Fruit fly (Drosophila melanogaster): ENCODE measurements around the gene CG10096.

CG10096 gene

dm6 chr3R:12401672-12402296 lies 6.0 kb upstream of the CG10096 start, which contains the start of gene DNAlig3 (continued):
- no peak for TF ChIP-seq CG7357 (GFP tag; IDR thresholded peaks at IDR 0.05)
- no peak for TF ChIP-seq btn (GFP tag; optimal IDR thresholded peaks at IDR 0.05)
- no peak for TF ChIP-seq Nf-YB (GFP tag; optimal IDR thresholded peaks at IDR 0.05)
- TF ChIP-seq zen (tag; optimal IDR thresholded peaks at IDR 0.05) = peak; percentile 17
- no peak for TF ChIP-seq ewg (GFP tag; optimal IDR thresholded peaks at IDR 0.05)
- no peak for TF ChIP-seq NK7.1 (GFP tag; optimal IDR thresholded peaks at IDR 0.05)
- no peak for TF ChIP-seq Meics (GFP tag; optimal IDR thresholded peaks at IDR 0.05)
- TF ChIP-seq CG16863 (GFP tag; optimal IDR thresholded peaks at IDR 0.05) = no peak
- TF ChIP-seq oc (tag; optimal IDR thresholded peaks at IDR 0.05) = no peak
- TF ChIP-seq ap (GFP tag; IDR thresholded peaks at IDR 0.05) = no peak
- TF ChIP-seq CG1603 (tag; optimal IDR thresholded peaks at IDR 0.05) = peak; percentile 64
- no peak for TF ChIP-seq Dfd (GFP tag; optimal IDR thresholded peaks at IDR 0.05)
- TF ChIP-seq CG6813 (GFP tag; optimal IDR thresholded peaks at IDR 0.05) = no peak
- TF ChIP-seq CG15696 (tag; optimal IDR thresholded peaks at IDR 0.05) = no peak
- TF ChIP-seq corto (GFP tag; optimal IDR thresholded peaks at IDR 0.05) = no peak
- no peak for TF ChIP-seq CG12236 (GFP tag; optimal IDR thresholded peaks at IDR 0.05)
- no peak for TF ChIP-seq phol (tag; optimal IDR thresholded peaks at IDR 0.05)
- TF ChIP-seq Dip3 (GFP tag; optimal IDR thresholded peaks at IDR 0.05) = no peak
- TF ChIP-seq CG15073 (GFP tag; optimal IDR thresholded peaks at IDR 0.05) = no peak
- no peak for TF ChIP-seq ato (GFP tag; IDR thresholded peaks at IDR 0.05; ENCODE audit: partially characterized antibody)
- TF ChIP-seq mam (GFP tag; optimal IDR thresholded peaks at IDR 0.05) = no peak
- TF ChIP-seq HLH54F (GFP tag; optimal IDR thresholded peaks at IDR 0.05) = no peak
- peak; percentile 27 for TF ChIP-seq gfzf (GFP tag; optimal IDR thresholded peaks at IDR 0.05)
- TF ChIP-seq tgo (GFP tag; IDR thresholded peaks at IDR 0.05) = no peak
- TF ChIP-seq unc-4 (GFP tag; IDR thresholded peaks at IDR 0.05; ENCODE audit: partially characterized antibody) = peak; percentile 57
- TF ChIP-seq chinmo (GFP tag; IDR thresholded peaks at IDR 0.05; ENCODE audit: partially characterized antibody) = 0 out of 4 replicates have a peak, but pooled peaks have one; percentile 27
- no peak for TF ChIP-seq sisA (GFP tag; IDR thresholded peaks at IDR 0.05)
- no peak for TF ChIP-seq CG4328 (GFP tag; optimal IDR thresholded peaks at IDR 0.05)
- TF ChIP-seq CG9932 (GFP tag; IDR thresholded peaks at IDR 0.05) = no peak
- no peak for TF ChIP-seq dmrt11E (tag; optimal IDR thresholded peaks at IDR 0.05)
- no peak for TF ChIP-seq CG1647 (GFP tag; optimal IDR thresholded peaks at IDR 0.05)
- no peak for TF ChIP-seq az2 (GFP tag; optimal IDR thresholded peaks at IDR 0.05)
- no peak for TF ChIP-seq Six4 (GFP tag; optimal IDR thresholded peaks at IDR 0.05)
- TF ChIP-seq br (optimal IDR thresholded peaks at IDR 0.05) = no peak
- TF ChIP-seq CG15514 (GFP tag; optimal IDR thresholded peaks at IDR 0.05) = peak; percentile 79
- no peak for TF ChIP-seq ash1 (GFP tag; optimal IDR thresholded peaks at IDR 0.05)
- no peak for TF ChIP-seq Hr51 (GFP tag; optimal IDR thresholded peaks at IDR 0.05)
- no peak for TF ChIP-seq CG1792 (GFP tag; optimal IDR thresholded peaks at IDR 0.05)
- no peak for TF ChIP-seq D19B (GFP tag; optimal IDR thresholded peaks at IDR 0.05)
- no peak for TF ChIP-seq kay (GFP tag; optimal IDR thresholded peaks at IDR 0.05)
- no peak for TF ChIP-seq zf30C (GFP tag; optimal IDR thresholded peaks at IDR 0.05)
- TF ChIP-seq Ssrp (tag; optimal IDR thresholded peaks at IDR 0.05) = no peak
- TF ChIP-seq MBD-R2 (GFP tag; IDR thresholded peaks at IDR 0.05) = peak; percentile 76
- TF ChIP-seq ssp (GFP tag; IDR thresholded peaks at IDR 0.05) = no peak
- TF ChIP-seq CG5953 (GFP tag; IDR thresholded peaks at IDR 0.05) = no peak
- no peak for TF ChIP-seq Hsf (GFP tag; optimal IDR thresholded peaks at IDR 0.05)
- no peak for TF ChIP-seq seq (GFP tag; IDR thresholded peaks at IDR 0.05)
- no peak for TF ChIP-seq ken (GFP tag; IDR thresholded peaks at IDR 0.05)
- no peak for TF ChIP-seq Sox100B (GFP tag; optimal IDR thresholded peaks at IDR 0.05)
- no peak for TF ChIP-seq MTF-1 (GFP tag; optimal IDR thresholded peaks at IDR 0.05; ENCODE audit: borderline replicate concordance)
- TF ChIP-seq CG4707 (GFP tag; optimal IDR thresholded peaks at IDR 0.05) = no peak
